Worm (Caenorhabditis elegans): ENCODE measurements around the gene Y22F5A.11.

The Y22F5A.11 gene

ce11 chrV:10280112-10280511 lies 4.7 kb upstream of the Y22F5A.11 start:
- TF ChIP-seq unc-62 (GFP tag; optimal IDR thresholded peaks at IDR 0.05): no peak

ce11 chrV:10277579-10277978 lies 2.1 kb upstream of the Y22F5A.11 start, which contains the start of gene lys-1:
Gene lys-1 (plus strand): TSS chrV:10277904.
- no peak for TF ChIP-seq unc-62 (GFP tag; optimal IDR thresholded peaks at IDR 0.05)

- no peak for TF ChIP-seq unc-62 (GFP tag; optimal IDR thresholded peaks at IDR 0.05)
Observed at ce11 chrV:10276038-10276437, 592 bp upstream of the Y22F5A.11 start.

ce11 chrV:10273837-10274236 lies 1.6 kb downstream of the Y22F5A.11 start:
- no peak for TF ChIP-seq unc-62 (GFP tag; optimal IDR thresholded peaks at IDR 0.05)

- no peak for TF ChIP-seq unc-62 (GFP tag; optimal IDR thresholded peaks at IDR 0.05)
Observed at ce11 chrV:10270214-10270613, 5.2 kb downstream of the Y22F5A.11 start, which contains the start of gene ric-4. Gene ric-4 (minus strand): TSS chrV:10270314.

- TF ChIP-seq unc-62 (GFP tag; optimal IDR thresholded peaks at IDR 0.05): no peak
Observed at ce11 chrV:10266050-10266449, 9.4 kb downstream of the Y22F5A.11 start.

- no peak for TF ChIP-seq unc-62 (GFP tag; optimal IDR thresholded peaks at IDR 0.05)
Observed at ce11 chrV:10265019-10265418, 10.4 kb downstream of the Y22F5A.11 start.

ce11 chrV:10260460-10260859 lies 15.0 kb downstream of the Y22F5A.11 start, which contains the start of gene sri-18:
Gene sri-18 (minus strand): TSS chrV:10260560.
- no peak for TF ChIP-seq unc-62 (GFP tag; optimal IDR thresholded peaks at IDR 0.05)

ce11 chrV:10256050-10256449 lies 19.4 kb downstream of the Y22F5A.11 start, which contains the start of gene nhr-232:
Gene nhr-232 (plus strand): TSS chrV:10256170.
- TF ChIP-seq unc-62 (GFP tag; optimal IDR thresholded peaks at IDR 0.05): no peak

- no peak for TF ChIP-seq unc-62 (GFP tag; optimal IDR thresholded peaks at IDR 0.05)
Observed at ce11 chrV:10255005-10255472, 20.4 kb downstream of the Y22F5A.11 start, which contains the start of gene rop-1. Gene rop-1 (minus strand): TSS chrV:10255055.

- no peak for TF ChIP-seq unc-62 (GFP tag; optimal IDR thresholded peaks at IDR 0.05)
Observed at ce11 chrV:10252682-10253081, 22.8 kb downstream of the Y22F5A.11 start.

ce11 chrV:10249515-10249914 lies 25.9 kb downstream of the Y22F5A.11 start:
- no peak for TF ChIP-seq unc-62 (GFP tag; optimal IDR thresholded peaks at IDR 0.05)

- TF ChIP-seq unc-62 (GFP tag; optimal IDR thresholded peaks at IDR 0.05): no peak
Observed at ce11 chrV:10248255-10248979, 27.0 kb downstream of the Y22F5A.11 start, which contains the start of gene akt-1. Gene akt-1 (plus strand): TSS chrV:10248905.

- no peak for TF ChIP-seq unc-62 (GFP tag; optimal IDR thresholded peaks at IDR 0.05)
Observed at ce11 chrV:10247673-10248239, 27.7 kb downstream of the Y22F5A.11 start.

ce11 chrV:10246967-10247366 lies 28.5 kb downstream of the Y22F5A.11 start:
- TF ChIP-seq unc-62 (GFP tag; optimal IDR thresholded peaks at IDR 0.05): no peak

ce11 chrV:10246443-10246885 lies 29.0 kb downstream of the Y22F5A.11 start:
- TF ChIP-seq unc-62 (GFP tag; optimal IDR thresholded peaks at IDR 0.05): no peak

- no peak for TF ChIP-seq unc-62 (GFP tag; optimal IDR thresholded peaks at IDR 0.05)
Observed at ce11 chrV:10245615-10246014, 29.8 kb downstream of the Y22F5A.11 start.
